Fruit fly (Drosophila melanogaster): ENCODE data around the gene nkd.

Gene nkd

DNA sequence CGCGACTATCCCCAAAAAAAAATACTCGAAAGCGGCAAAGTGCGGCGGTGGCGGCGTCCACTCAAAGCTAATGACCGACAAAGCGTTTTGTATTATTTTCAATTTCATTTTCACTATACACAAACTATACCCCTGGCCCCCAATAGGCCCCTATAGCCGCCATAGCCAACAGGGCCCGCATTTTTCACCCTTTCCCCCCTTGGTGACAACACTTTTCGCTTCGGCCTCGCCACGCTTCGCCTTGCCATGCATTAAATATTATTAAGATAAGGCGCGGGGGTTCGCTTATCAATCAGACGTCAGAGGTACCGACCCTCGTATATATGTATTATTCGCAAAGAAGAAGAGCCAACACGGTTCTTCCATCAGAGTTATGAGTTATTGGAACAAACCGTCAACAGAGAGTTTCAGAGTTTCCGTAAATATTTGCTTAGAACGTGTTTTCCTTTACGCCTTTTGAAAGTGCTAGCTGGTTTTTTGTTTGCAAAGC, 5.0 kb downstream of the nkd start (continued):
- no peak for TF ChIP-seq Nf-YC (tag; optimal IDR thresholded peaks at IDR 0.05)
- TF ChIP-seq zfh2 (GFP tag; optimal IDR thresholded peaks at IDR 0.05) = no peak
- TF ChIP-seq chinmo (GFP tag; IDR thresholded peaks at IDR 0.05; ENCODE audit: partially characterized antibody) = peak; percentile 72; the same call in 2 of the 4 replicates
- TF ChIP-seq NC2α (GFP tag; optimal IDR thresholded peaks at IDR 0.05) = no peak
- TF ChIP-seq Opbp (GFP tag; IDR thresholded peaks at IDR 0.05; ENCODE audit: partially characterized antibody) = no peak
- no peak for TF ChIP-seq Stat92E (GFP tag; optimal IDR thresholded peaks at IDR 0.05)
- no peak for TF ChIP-seq D19B (GFP tag; optimal IDR thresholded peaks at IDR 0.05)
- TF ChIP-seq CG15601 (tag; optimal IDR thresholded peaks at IDR 0.05) = peak; percentile 58
- TF ChIP-seq dysf (GFP tag; IDR thresholded peaks at IDR 0.05) = no peak
- peak; percentile 10 for TF ChIP-seq CG2712 (tag; optimal IDR thresholded peaks at IDR 0.05)
- no peak for TF ChIP-seq luna (GFP tag; optimal IDR thresholded peaks at IDR 0.05)
- no peak for TF ChIP-seq pita (GFP tag; optimal IDR thresholded peaks at IDR 0.05)
- TF ChIP-seq al (GFP tag; IDR thresholded peaks at IDR 0.05) = no peak
- no peak for TF ChIP-seq CG12942 (GFP tag; optimal IDR thresholded peaks at IDR 0.05)
- no peak for TF ChIP-seq CG10267 (tag; optimal IDR thresholded peaks at IDR 0.05)
- TF ChIP-seq hbn (GFP tag; IDR thresholded peaks at IDR 0.05; ENCODE audit: partially characterized antibody) = no peak
- TF ChIP-seq CG32767 (GFP tag; IDR thresholded peaks at IDR 0.05) = no peak
- peak; percentile 52 for TF ChIP-seq ac (GFP tag; optimal IDR thresholded peaks at IDR 0.05)
- no peak for TF ChIP-seq CG7372 (GFP tag; IDR thresholded peaks at IDR 0.05)
- TF ChIP-seq gro (GFP tag; optimal IDR thresholded peaks at IDR 0.05) = no peak
- TF ChIP-seq CG15269 (tag; optimal IDR thresholded peaks at IDR 0.05) = no peak
- peak; percentile 7 for TF ChIP-seq kay (GFP tag; optimal IDR thresholded peaks at IDR 0.05)
- TF ChIP-seq CG12769 (tag; optimal IDR thresholded peaks at IDR 0.05) = peak; percentile 72
- TF ChIP-seq CG7786 (GFP tag; optimal IDR thresholded peaks at IDR 0.05) = no peak
- TF ChIP-seq zen2 (GFP tag; IDR thresholded peaks at IDR 0.05; ENCODE audit: partially characterized antibody) = no peak
- TF ChIP-seq HmgD (GFP tag; optimal IDR thresholded peaks at IDR 0.05) = no peak
- TF ChIP-seq CG1602 (GFP tag; optimal IDR thresholded peaks at IDR 0.05) = no peak
- no peak for TF ChIP-seq ro (GFP tag; IDR thresholded peaks at IDR 0.05)
- TF ChIP-seq CG1832 (GFP tag; optimal IDR thresholded peaks at IDR 0.05) = no peak
- TF ChIP-seq ind (GFP tag; optimal IDR thresholded peaks at IDR 0.05) = no peak
- no peak for TF ChIP-seq CG8388 (GFP tag; optimal IDR thresholded peaks at IDR 0.05)
- no peak for TF ChIP-seq CG10321 (GFP tag; IDR thresholded peaks at IDR 0.05)
- TF ChIP-seq CG31388 (GFP tag; optimal IDR thresholded peaks at IDR 0.05) = no peak
- no peak for TF ChIP-seq CG12236 (GFP tag; optimal IDR thresholded peaks at IDR 0.05)
- TF ChIP-seq YL-1 (GFP tag; optimal IDR thresholded peaks at IDR 0.05) = peak; percentile 13
- no peak for TF ChIP-seq CG9932 (GFP tag; IDR thresholded peaks at IDR 0.05)
- no peak for TF ChIP-seq ap (GFP tag; IDR thresholded peaks at IDR 0.05)
- TF ChIP-seq CG30020 (tag; optimal IDR thresholded peaks at IDR 0.05) = no peak
- TF ChIP-seq Ets97D (GFP tag; optimal IDR thresholded peaks at IDR 0.05) = no peak
- TF ChIP-seq scrt (GFP tag; optimal IDR thresholded peaks at IDR 0.05) = no peak
- TF ChIP-seq MBD-R2 (GFP tag; IDR thresholded peaks at IDR 0.05) = no peak
- TF ChIP-seq tio (GFP tag; optimal IDR thresholded peaks at IDR 0.05) = no peak
- TF ChIP-seq CG11456 (GFP tag; IDR thresholded peaks at IDR 0.05) = 0 out of 3 replicates have a peak, but pooled peaks have one; percentile 41
- no peak for TF ChIP-seq en (GFP tag; optimal IDR thresholded peaks at IDR 0.05)
- TF ChIP-seq psq (GFP tag; optimal IDR thresholded peaks at IDR 0.05) = no peak
- TF ChIP-seq onecut (GFP tag; IDR thresholded peaks at IDR 0.05) = no peak
- no peak for TF ChIP-seq CG17328 (GFP tag; IDR thresholded peaks at IDR 0.05)
- TF ChIP-seq crc (GFP tag; optimal IDR thresholded peaks at IDR 0.05) = no peak
- TF ChIP-seq CG12744 (GFP tag; optimal IDR thresholded peaks at IDR 0.05) = peak; percentile 13
- no peak for TF ChIP-seq Ssrp (tag; optimal IDR thresholded peaks at IDR 0.05)
- no peak for TF ChIP-seq NfI (GFP tag; optimal IDR thresholded peaks at IDR 0.05)
- TF ChIP-seq Usf (GFP tag; optimal IDR thresholded peaks at IDR 0.05) = no peak
